Worm (Caenorhabditis elegans): Measurements from ENCODE around the gene cutl-5.
A peak's percentile ranks its signal among the peaks of the same experiment; 100 is the strongest.

- TF ChIP-seq rcor-1 (GFP tag; IDR thresholded peaks at IDR 0.05), result no peak
- TF ChIP-seq ceh-40 (GFP tag; IDR thresholded peaks at IDR 0.05), result no peak
- no peak for TF ChIP-seq hmg-20 (GFP tag; IDR thresholded peaks at IDR 0.05)
- no peak for TF ChIP-seq egl-18 (GFP tag; IDR thresholded peaks at IDR 0.05)
- TF ChIP-seq ztf-22 (GFP tag; optimal IDR thresholded peaks at IDR 0.05), result no peak
- no peak for TF ChIP-seq Y79H2A.3 (GFP tag; conservative IDR thresholded peaks at IDR 0.05)
- peak; percentile 80 for TF ChIP-seq ceh-91 (GFP tag; IDR thresholded peaks at IDR 0.05)
- 0 out of 2 replicates have a peak, but pooled peaks have one; percentile 28 for TF ChIP-seq ekl-4 (GFP tag; IDR thresholded peaks at IDR 0.05)
- no peak for TF ChIP-seq ZK185.1 (tag; optimal IDR thresholded peaks at IDR 0.05; ENCODE audit: poor library complexity, severe bottlenecking)
- no peak for TF ChIP-seq ceh-27 (GFP tag; optimal IDR thresholded peaks at IDR 0.05)
Measured at ce11 chrII:7131871-7132693, 16.4 kb upstream of the cutl-5 start, which contains the start of the genes T07F8.4 and gld-3.
